ENCODE assay signal across 2 worm cellular contexts in the genomic region with DNA sequence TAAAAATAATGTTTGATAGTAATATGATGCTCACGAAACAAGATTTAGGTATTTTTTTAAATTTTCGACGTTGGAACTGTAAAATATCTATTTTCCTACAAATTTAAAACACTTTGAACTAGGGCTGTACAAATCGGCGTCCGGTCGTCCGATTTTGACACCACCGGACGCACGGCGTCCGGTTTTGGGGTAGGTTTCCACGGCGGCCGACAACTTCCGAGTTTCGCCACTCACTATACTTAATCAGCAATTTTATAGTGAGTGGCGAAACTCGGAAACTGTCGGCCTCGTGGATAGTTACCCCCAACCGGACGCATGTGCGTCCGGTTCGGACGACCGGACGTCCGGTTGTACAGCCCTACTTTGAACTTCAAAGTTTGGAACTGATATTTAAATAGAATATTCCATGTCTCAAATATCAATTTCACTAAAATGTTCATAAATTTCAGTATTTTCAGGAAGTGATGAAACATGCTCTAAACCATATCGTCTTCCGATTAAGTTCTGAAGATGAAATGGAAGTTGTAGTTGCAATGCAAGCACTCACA.
TF ChIP-seq lines count a peak whose summit lies in the region.

No protein-coding gene starts in this region.

TF ChIP-seq in whole organism, L4 larva, 104 proteins besides CTCF, POLR2A, EP300 and RAD21:
- TF ChIP-seq snpc-1.2 (GFP tag; IDR thresholded peaks at IDR 0.05; lab: Robert Waterston, UW) (peak; percentile 95), lin-39 (tag; optimal IDR thresholded peaks at IDR 0.05; lab: Kevin White, UChicago) (no peak), unc-62 (GFP tag; optimal IDR thresholded peaks at IDR 0.05 in 1 of 2; lab: Kevin White, UChicago) (no peak), unc-62 (tag; optimal IDR thresholded peaks at IDR 0.05; lab: Kevin White, UChicago) (no peak), zip-2 (tag; optimal IDR thresholded peaks at IDR 0.05; lab: Kevin White, UChicago) (no peak)
TF ChIP-seq in whole organism, L4 larva: peak in this region for 1.

TF ChIP-seq in whole organism, young adult, 124 proteins besides CTCF, POLR2A, EP300 and RAD21:
- TF ChIP-seq snpc-1.1 (tag; optimal IDR thresholded peaks at IDR 0.05; lab: Kevin White, UChicago; ENCODE audit: insufficient read depth) = peak; percentile 75
- no peak for TF ChIP-seq ets-4 (GFP tag; optimal IDR thresholded peaks at IDR 0.05; lab: Kevin White, UChicago)
- peak; percentile 48 for TF ChIP-seq snpc-4 (GFP tag; optimal IDR thresholded peaks at IDR 0.05; lab: Kevin White, UChicago)
- TF ChIP-seq snpc-4 (tag; optimal IDR thresholded peaks at IDR 0.05; lab: Kevin White, UChicago) = peak; percentile 71 to 95 (median 85)
- TF ChIP-seq attf-6 (GFP tag; IDR thresholded peaks at IDR 0.05; lab: Robert Waterston, UW) = peak; percentile 91
